Worm (Caenorhabditis elegans) whole organism, young adult: ENCODE measurements around the gene F54E2.2.

ENCODE experiments used
- chd-7 ChIP-seq: sonication (generic microtip); optimal IDR thresholded peaks from 2 replicates; lab custom pipeline; 2016; ENCODE audit warnings: mild to moderate bottlenecking, missing genetic modification characterization, moderate library complexity, missing compliant biosample characterization
- hlh-12 ChIP-seq: sonication (generic microtip); optimal IDR thresholded peaks from 2 replicates; lab custom pipeline; 2016; ENCODE audit warnings: missing genetic modification characterization, missing compliant biosample characterization
- nfya-2 ChIP-seq: fragments of 200-800 bp; sonication (Bioruptor generic); IDR thresholded peaks from 2 replicates; pipeline ENCODE4 v1.3.6; 2022; ENCODE audit warnings: missing genetic modification reagents, missing genetic modification characterization, missing compliant biosample characterization
- snpc-1.1 ChIP-seq: sonication (generic microtip); optimal IDR thresholded peaks from 2 replicates; lab custom pipeline; 2017; ENCODE audit warnings: missing genetic modification characterization, mild to moderate bottlenecking, missing compliant biosample characterization, antibody characterized with exemption, moderate library complexity, missing genotype, missing genetic modification reagents; ENCODE audit not compliant: insufficient read depth
- somi-1 ChIP-seq: fragments of 200-800 bp; sonication (Bioruptor generic); optimal IDR thresholded peaks from 2 replicates; lab custom pipeline; 2018; ENCODE audit warnings: mild to moderate bottlenecking, missing genetic modification characterization, missing compliant biosample characterization
- unc-62 ChIP-seq: fragments of 150-350 bp; optimal IDR thresholded peaks from 2 replicates; lab custom pipeline; 2014; ENCODE audit warnings: missing biosample characterization, missing genetic modification reagents, missing genetic modification characterization

ce11 chrV:2810164-2810563 lies 14.1 kb downstream of the F54E2.2 start, which contains the start of gene F54E2.1:
- no peak for TF ChIP-seq somi-1 (GFP tag; lab: Kevin White, UChicago)
- no peak for TF ChIP-seq nfya-2 (GFP tag; lab: Robert Waterston, UW)
- no peak for TF ChIP-seq hlh-12
- no peak for TF ChIP-seq snpc-1.1
- TF ChIP-seq unc-62 (GFP tag; lab: Kevin White, UChicago) = no peak
- no peak for TF ChIP-seq chd-7 (tag; lab: Kevin White, UChicago)
